Worm (Caenorhabditis elegans): ENCODE measurements around the gene H06I04.6.
A peak's percentile ranks its signal among the peaks of the same experiment; 100 is the strongest.

Gene H06I04.6

DNA sequence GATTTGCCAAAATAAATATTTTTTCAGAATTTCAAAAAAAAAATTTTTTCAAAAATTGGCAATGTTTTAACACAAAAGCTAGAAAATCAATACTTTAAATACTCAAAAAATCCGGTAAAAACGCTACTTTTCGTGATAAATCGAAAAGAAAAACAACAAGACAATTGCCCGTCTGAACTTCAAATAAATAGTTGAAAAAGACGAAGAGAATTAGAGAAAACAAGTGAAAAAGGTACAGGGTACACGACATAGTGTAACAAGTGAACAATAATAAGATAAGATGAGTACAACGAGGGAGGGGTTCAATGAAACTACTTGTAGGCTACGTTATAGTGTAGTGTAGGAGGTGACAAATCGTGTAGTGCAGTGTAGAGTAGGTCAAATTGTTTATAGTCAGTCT, 40.4 kb upstream of the H06I04.6 start:
- TF ChIP-seq ztf-29 (GFP tag; IDR thresholded peaks at IDR 0.05) (no peak), ztf-23 (GFP tag; IDR thresholded peaks at IDR 0.05) (no peak), med-1 (GFP tag; optimal IDR thresholded peaks at IDR 0.05; ENCODE audit: insufficient read depth) (no peak), klf-2 (GFP tag; conservative IDR thresholded peaks at IDR 0.05) (no peak)

DNA sequence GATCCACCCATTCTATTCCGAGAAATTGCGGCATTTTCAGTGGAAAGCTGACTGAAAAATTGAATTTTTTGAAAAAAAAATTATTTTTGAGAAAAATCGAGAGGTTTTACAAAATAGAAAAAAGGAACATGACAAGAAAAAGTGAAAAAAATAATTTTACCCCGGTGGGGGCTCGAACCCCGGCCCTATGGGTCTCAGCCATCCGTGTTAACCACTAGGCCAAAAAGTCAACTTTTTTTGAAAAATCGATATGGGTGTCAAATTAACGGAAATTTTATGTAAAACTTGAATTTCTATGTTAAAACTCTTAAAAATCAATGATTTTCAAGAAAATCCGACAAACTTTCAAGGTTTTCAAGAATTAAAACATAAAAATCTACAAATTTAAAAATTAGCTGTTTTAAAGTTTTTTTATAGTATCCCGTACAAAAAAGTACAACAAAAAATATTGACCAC, 39.8 kb upstream of the H06I04.6 start, which contains the start of gene Y53G8B.2:
Y53G8B.2 (minus strand) TSS at position 51 of the 456 bp plus-strand sequence.
- TF ChIP-seq T22C8.4 (GFP tag; IDR thresholded peaks at IDR 0.05): no peak
- TF ChIP-seq cog-1 (tag; optimal IDR thresholded peaks at IDR 0.05): no peak
- no peak for TF ChIP-seq flt-1 (GFP tag; IDR thresholded peaks at IDR 0.05)
- no peak for TF ChIP-seq med-1 (GFP tag; optimal IDR thresholded peaks at IDR 0.05; ENCODE audit: insufficient read depth)
- no peak for TF ChIP-seq tab-1 (GFP tag; IDR thresholded peaks at IDR 0.05)
- TF ChIP-seq ztf-29 (GFP tag; IDR thresholded peaks at IDR 0.05): no peak
- TF ChIP-seq klf-2 (GFP tag; conservative IDR thresholded peaks at IDR 0.05): no peak
- TF ChIP-seq ref-1 (GFP tag; conservative IDR thresholded peaks at IDR 0.05): no peak
- no peak for TF ChIP-seq ztf-23 (GFP tag; IDR thresholded peaks at IDR 0.05)

- no peak for TF ChIP-seq cog-1 (tag; optimal IDR thresholded peaks at IDR 0.05)
- no peak for TF ChIP-seq tab-1 (GFP tag; IDR thresholded peaks at IDR 0.05)
- no peak for TF ChIP-seq ref-1 (GFP tag; conservative IDR thresholded peaks at IDR 0.05)
- TF ChIP-seq T22C8.4 (GFP tag; IDR thresholded peaks at IDR 0.05): no peak
- TF ChIP-seq ztf-23 (GFP tag; IDR thresholded peaks at IDR 0.05): no peak
- no peak for TF ChIP-seq med-1 (GFP tag; optimal IDR thresholded peaks at IDR 0.05; ENCODE audit: insufficient read depth)
- TF ChIP-seq klf-2 (GFP tag; conservative IDR thresholded peaks at IDR 0.05): no peak
- TF ChIP-seq ztf-29 (GFP tag; IDR thresholded peaks at IDR 0.05): no peak
- no peak for TF ChIP-seq flt-1 (GFP tag; IDR thresholded peaks at IDR 0.05)
Measured at ce11 chrIII:3100593-3101270, 36.6 kb upstream of the H06I04.6 start.

DNA sequence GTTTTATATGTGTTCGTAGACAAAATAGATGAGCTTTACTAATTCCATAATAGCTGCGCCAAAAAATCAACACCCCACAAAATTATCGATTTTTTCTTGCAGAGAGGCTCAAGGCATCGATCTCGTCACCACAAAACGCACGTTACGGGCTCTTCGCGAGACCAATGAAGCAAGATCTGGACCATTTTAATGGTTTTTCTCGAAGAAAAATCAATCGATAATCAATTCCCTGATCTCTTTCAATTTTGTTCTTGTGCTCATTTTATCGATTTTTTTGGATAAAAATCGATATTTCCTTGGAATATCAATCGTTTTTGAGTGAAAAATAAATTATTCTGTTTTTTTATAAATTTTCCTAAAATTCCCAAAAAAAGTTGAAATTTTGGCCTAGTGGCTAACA, 36.0 kb upstream of the H06I04.6 start:
- peak; percentile 83 for TF ChIP-seq T22C8.4 (GFP tag; IDR thresholded peaks at IDR 0.05)
- TF ChIP-seq flt-1 (GFP tag; IDR thresholded peaks at IDR 0.05): no peak
- no peak for TF ChIP-seq klf-2 (GFP tag; conservative IDR thresholded peaks at IDR 0.05)

DNA sequence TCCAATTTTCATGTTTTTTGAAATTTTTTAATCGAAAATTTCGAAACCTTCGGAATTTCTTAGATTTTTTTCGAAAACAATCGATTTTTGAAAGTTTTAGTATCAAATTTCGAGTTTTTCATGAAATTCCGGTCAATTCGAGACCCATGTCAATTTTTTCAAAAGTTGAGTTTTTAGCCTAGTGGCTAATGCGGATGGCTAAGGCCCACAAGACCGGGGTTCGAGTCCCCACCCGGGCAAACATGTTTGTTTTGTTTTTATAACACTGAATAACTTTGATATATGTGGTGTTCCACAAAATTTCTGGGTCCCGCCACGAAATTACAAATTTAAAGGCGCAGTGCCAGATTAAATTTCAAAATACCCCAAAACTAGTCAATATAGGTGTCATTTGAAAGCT, 35.3 kb upstream of the H06I04.6 start:
- no peak for TF ChIP-seq T22C8.4 (GFP tag; IDR thresholded peaks at IDR 0.05)
- TF ChIP-seq cog-1 (tag; optimal IDR thresholded peaks at IDR 0.05): no peak
- TF ChIP-seq ztf-29 (GFP tag; IDR thresholded peaks at IDR 0.05): no peak
- no peak for TF ChIP-seq med-1 (GFP tag; optimal IDR thresholded peaks at IDR 0.05; ENCODE audit: insufficient read depth)
- TF ChIP-seq klf-2 (GFP tag; conservative IDR thresholded peaks at IDR 0.05): no peak
- no peak for TF ChIP-seq flt-1 (GFP tag; IDR thresholded peaks at IDR 0.05)
- no peak for TF ChIP-seq ztf-23 (GFP tag; IDR thresholded peaks at IDR 0.05)
- TF ChIP-seq tab-1 (GFP tag; IDR thresholded peaks at IDR 0.05): no peak
- TF ChIP-seq ref-1 (GFP tag; conservative IDR thresholded peaks at IDR 0.05): no peak

- TF ChIP-seq flt-1 (GFP tag; IDR thresholded peaks at IDR 0.05) (no peak), med-1 (GFP tag; optimal IDR thresholded peaks at IDR 0.05; ENCODE audit: insufficient read depth) (no peak), ref-1 (GFP tag; conservative IDR thresholded peaks at IDR 0.05) (no peak), tab-1 (GFP tag; IDR thresholded peaks at IDR 0.05) (no peak), ztf-23 (GFP tag; IDR thresholded peaks at IDR 0.05) (no peak), ztf-29 (GFP tag; IDR thresholded peaks at IDR 0.05) (no peak), klf-2 (GFP tag; conservative IDR thresholded peaks at IDR 0.05) (no peak), cog-1 (tag; optimal IDR thresholded peaks at IDR 0.05) (no peak)
Measured at ce11 chrIII:3096091-3096490, 31.9 kb upstream of the H06I04.6 start.

- TF ChIP-seq klf-2 (GFP tag; conservative IDR thresholded peaks at IDR 0.05) (no peak), ztf-23 (GFP tag; IDR thresholded peaks at IDR 0.05) (no peak), flt-1 (GFP tag; IDR thresholded peaks at IDR 0.05) (no peak), cog-1 (tag; optimal IDR thresholded peaks at IDR 0.05) (no peak), tab-1 (GFP tag; IDR thresholded peaks at IDR 0.05) (no peak), ztf-29 (GFP tag; IDR thresholded peaks at IDR 0.05) (no peak), med-1 (GFP tag; optimal IDR thresholded peaks at IDR 0.05; ENCODE audit: insufficient read depth) (no peak), ref-1 (GFP tag; conservative IDR thresholded peaks at IDR 0.05) (no peak), T22C8.4 (GFP tag; IDR thresholded peaks at IDR 0.05) (no peak)
Measured at ce11 chrIII:3094694-3095093, 30.6 kb upstream of the H06I04.6 start.

- no peak for TF ChIP-seq ztf-29 (GFP tag; IDR thresholded peaks at IDR 0.05)
- no peak for TF ChIP-seq klf-2 (GFP tag; conservative IDR thresholded peaks at IDR 0.05)
- no peak for TF ChIP-seq ref-1 (GFP tag; conservative IDR thresholded peaks at IDR 0.05)
- no peak for TF ChIP-seq T22C8.4 (GFP tag; IDR thresholded peaks at IDR 0.05)
- TF ChIP-seq cog-1 (tag; optimal IDR thresholded peaks at IDR 0.05): no peak
- no peak for TF ChIP-seq tab-1 (GFP tag; IDR thresholded peaks at IDR 0.05)
- TF ChIP-seq ztf-23 (GFP tag; IDR thresholded peaks at IDR 0.05): no peak
- TF ChIP-seq med-1 (GFP tag; optimal IDR thresholded peaks at IDR 0.05; ENCODE audit: insufficient read depth): no peak
- TF ChIP-seq flt-1 (GFP tag; IDR thresholded peaks at IDR 0.05): no peak
Measured at ce11 chrIII:3091572-3091971, 27.4 kb upstream of the H06I04.6 start, which contains the start of gene ccep-135. ccep-135 (plus strand) TSS chrIII:3091872.

DNA sequence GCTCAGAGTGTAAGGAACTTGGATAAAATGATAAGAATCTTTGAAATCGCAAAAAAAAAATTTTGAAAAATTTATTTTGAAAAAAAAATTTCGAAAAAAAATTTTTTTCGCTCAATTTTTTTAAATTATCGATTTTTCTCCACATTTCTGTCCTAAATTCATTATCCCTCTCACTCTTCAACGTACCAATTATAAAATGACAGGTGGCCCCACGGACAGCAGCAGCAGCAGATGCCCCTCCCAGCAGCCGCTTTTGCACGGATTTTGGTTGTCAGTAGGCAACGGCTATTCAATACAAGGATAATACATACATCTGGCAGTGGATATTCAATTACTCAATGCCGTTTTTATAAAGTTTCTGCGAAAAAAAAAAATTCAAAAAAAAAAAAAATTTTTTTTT, 22.3 kb upstream of the H06I04.6 start, which contains the start of gene sft-1:
sft-1 (plus strand) TSS at position 201 of the 400 bp plus-strand sequence.
- TF ChIP-seq ztf-23 (GFP tag; IDR thresholded peaks at IDR 0.05) (no peak), flt-1 (GFP tag; IDR thresholded peaks at IDR 0.05) (no peak), klf-2 (GFP tag; conservative IDR thresholded peaks at IDR 0.05) (no peak), T22C8.4 (GFP tag; IDR thresholded peaks at IDR 0.05) (peak; percentile 31; the same call in 1 of the 2 replicates), ztf-29 (GFP tag; IDR thresholded peaks at IDR 0.05) (no peak)

DNA sequence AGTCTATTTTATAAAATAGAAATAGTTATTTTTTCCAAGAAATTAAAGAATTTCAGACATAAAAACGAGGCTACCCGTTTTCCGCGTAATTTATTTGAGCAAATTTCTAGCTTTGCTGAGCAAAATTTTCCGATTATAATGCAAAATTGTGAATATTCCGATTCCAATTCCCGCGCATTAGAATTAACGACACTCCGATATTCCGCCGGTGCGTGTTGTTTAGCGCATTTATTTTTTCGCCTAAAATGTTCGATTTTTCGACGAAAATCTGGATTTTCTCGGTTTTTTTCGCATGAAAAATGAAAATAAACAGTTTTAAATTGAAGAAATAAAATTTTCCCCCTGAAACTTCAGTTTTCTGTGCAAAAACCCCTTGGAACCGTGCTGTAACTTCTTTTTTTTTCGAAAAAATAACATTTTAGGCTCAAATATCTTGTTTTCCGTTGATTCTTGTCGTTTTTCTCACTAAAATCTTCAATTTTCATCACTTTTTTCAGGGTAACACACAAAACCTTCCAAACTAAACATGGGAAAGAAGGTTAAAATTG, 6.0 kb upstream of the H06I04.6 start, which contains the start of gene H06I04.3:
H06I04.3 (plus strand) TSS at position 498 of the 548 bp plus-strand sequence.
- no peak for TF ChIP-seq ztf-23 (GFP tag; IDR thresholded peaks at IDR 0.05)
- TF ChIP-seq ref-1 (GFP tag; conservative IDR thresholded peaks at IDR 0.05): no peak
- no peak for TF ChIP-seq ztf-29 (GFP tag; IDR thresholded peaks at IDR 0.05)
- TF ChIP-seq cog-1 (tag; optimal IDR thresholded peaks at IDR 0.05): no peak
- no peak for TF ChIP-seq klf-2 (GFP tag; conservative IDR thresholded peaks at IDR 0.05)
- no peak for TF ChIP-seq med-1 (GFP tag; optimal IDR thresholded peaks at IDR 0.05; ENCODE audit: insufficient read depth)
- TF ChIP-seq T22C8.4 (GFP tag; IDR thresholded peaks at IDR 0.05): no peak
- TF ChIP-seq tab-1 (GFP tag; IDR thresholded peaks at IDR 0.05): no peak
- TF ChIP-seq flt-1 (GFP tag; IDR thresholded peaks at IDR 0.05): no peak
